Worm (Caenorhabditis elegans) whole organism, young adult: ENCODE results near the gene inf-1.

ENCODE experiments used
- B0035.1 ChIP-seq: sonication (generic microtip); optimal IDR thresholded peaks from 2 replicates; lab custom pipeline; 2016; ENCODE audit warnings: missing genetic modification characterization, mild to moderate bottlenecking, missing compliant biosample characterization, missing genotype, missing genetic modification reagents
- F23B12.7 ChIP-seq: sonication (generic microtip); optimal IDR thresholded peaks from 2 replicates; lab custom pipeline; 2017; ENCODE audit warnings: missing genetic modification characterization, mild to moderate bottlenecking, missing compliant biosample characterization, antibody characterized with exemption, moderate library complexity; ENCODE audit not compliant: insufficient read depth
- K11D2.4 ChIP-seq: fragments of 200-800 bp; sonication (Bioruptor generic); IDR thresholded peaks from 2 replicates; pipeline ENCODE4 v1.3.6; 2022; ENCODE audit warnings: missing genetic modification reagents, missing genetic modification characterization, missing compliant biosample characterization
- T07F8.4 ChIP-seq: sonication (generic microtip); optimal IDR thresholded peaks from 2 replicates; lab custom pipeline; 2016; ENCODE audit warnings: mild to moderate bottlenecking, missing genetic modification characterization, moderate library complexity, missing compliant biosample characterization
- Y53G8AR.9 ChIP-seq: fragments of 200-800 bp; sonication (Bioruptor generic); conservative IDR thresholded peaks from 2 replicates; pipeline ENCODE4 v1.3.6; 2022; ENCODE audit warnings: missing genetic modification reagents, missing genetic modification characterization, missing compliant biosample characterization
- ZK185.1 ChIP-seq: sonication (generic microtip); optimal IDR thresholded peaks from 2 replicates; lab custom pipeline; 2016; ENCODE audit warnings: mild to moderate bottlenecking, missing genetic modification characterization, missing compliant biosample characterization; ENCODE audit not compliant: poor library complexity, severe bottlenecking
- ama-1 ChIP-seq, 3 experiments: fragments of 150-350 bp in 1 of 3; sonication (generic microtip) in 2 of 3; optimal IDR thresholded peaks; 2 replicates each; lab custom pipeline; 2014 to 2018; ENCODE audit warnings: missing biosample characterization in 2 of 3, missing genetic modification characterization in 2 of 3, missing genetic modification reagents in 2 of 3
- attf-3 ChIP-seq: fragments of 200-800 bp; sonication (Bioruptor generic); conservative IDR thresholded peaks from 2 replicates; pipeline ENCODE4 v1.3.6; 2022; ENCODE audit warnings: missing genetic modification reagents, missing genetic modification characterization, missing compliant biosample characterization
- attf-5 ChIP-seq: fragments of 200-800 bp; sonication (Bioruptor generic); optimal IDR thresholded peaks from 2 replicates; lab custom pipeline; 2018; ENCODE audit warnings: mild to moderate bottlenecking, missing genetic modification characterization, missing compliant biosample characterization
- attf-6 ChIP-seq: fragments of 200-800 bp; sonication (Bioruptor generic); IDR thresholded peaks from 2 replicates; pipeline ENCODE4 v1.3.6; 2022; ENCODE audit warnings: missing genetic modification reagents, missing genetic modification characterization, missing compliant biosample characterization
- bed-1 ChIP-seq: fragments of 200-800 bp; sonication (Bioruptor generic); IDR thresholded peaks from 2 replicates; pipeline ENCODE4 v1.3.6; 2022; ENCODE audit warnings: missing genetic modification reagents, missing genetic modification characterization, missing compliant biosample characterization
- cebp-1 ChIP-seq, 2 experiments: fragments of 200-800 bp in 1 of 2; sonication (Bioruptor generic) in 1 of 2; sonication (generic microtip) in 1 of 2; IDR thresholded peaks in 1 of 2; optimal IDR thresholded peaks in 1 of 2; 2 replicates each; pipeline versions ENCODE4 v1.3.6 to Lab custom; 2017 to 2022; ENCODE audit warnings: missing compliant biosample characterization in 2 of 2, missing genetic modification characterization in 2 of 2, mild to moderate bottlenecking in 1 of 2, missing genetic modification reagents in 1 of 2, moderate library complexity in 1 of 2
- cebp-2 ChIP-seq: fragments of 200-800 bp; sonication (Bioruptor generic); IDR thresholded peaks from 2 replicates; pipeline ENCODE4 v1.3.6; 2022; ENCODE audit warnings: missing genetic modification characterization, missing compliant biosample characterization
- ceh-58 ChIP-seq: fragments of 200-800 bp; sonication (Bioruptor generic); IDR thresholded peaks from 2 replicates; pipeline ENCODE4 v1.3.6; 2022; ENCODE audit warnings: missing genetic modification characterization, missing compliant biosample characterization
- ceh-79 ChIP-seq: sonication (generic microtip); optimal IDR thresholded peaks from 2 replicates; lab custom pipeline; 2017; ENCODE audit warnings: mild to moderate bottlenecking, missing genetic modification characterization, missing compliant biosample characterization
- die-1 ChIP-seq: sonication (generic microtip); optimal IDR thresholded peaks from 2 replicates; lab custom pipeline; 2016; ENCODE audit warnings: missing genotype, mild to moderate bottlenecking, missing genetic modification characterization, missing compliant biosample characterization
- efl-1 ChIP-seq: fragments of 150-350 bp; optimal IDR thresholded peaks from 2 replicates; lab custom pipeline; 2014; ENCODE audit warnings: missing biosample characterization, missing genetic modification reagents, missing genetic modification characterization
- egl-18 ChIP-seq: fragments of 200-800 bp; sonication (Bioruptor generic); IDR thresholded peaks from 2 replicates; pipeline ENCODE4 v1.3.6; 2022; ENCODE audit warnings: missing genetic modification reagents, missing genetic modification characterization, missing compliant biosample characterization
- ekl-4 ChIP-seq: fragments of 200-800 bp; sonication (Bioruptor generic); IDR thresholded peaks from 2 replicates; pipeline ENCODE4 v1.3.6; 2022; ENCODE audit warnings: missing genetic modification reagents, missing genetic modification characterization, missing compliant biosample characterization
- hmg-1.2 ChIP-seq: fragments of 200-800 bp; sonication (Bioruptor generic); IDR thresholded peaks from 2 replicates; pipeline ENCODE4 v1.3.6; 2022; ENCODE audit warnings: missing genetic modification reagents, missing genetic modification characterization, missing compliant biosample characterization
- hmg-20 ChIP-seq: fragments of 200-800 bp; sonication (Bioruptor generic); IDR thresholded peaks from 2 replicates; pipeline ENCODE4 v1.3.6; 2022; ENCODE audit warnings: missing genetic modification reagents, missing genetic modification characterization, missing compliant biosample characterization
- lin-40 ChIP-seq: sonication (generic microtip); optimal IDR thresholded peaks from 2 replicates; lab custom pipeline; 2016; ENCODE audit warnings: missing genetic modification characterization, mild to moderate bottlenecking, missing compliant biosample characterization, missing genotype, missing genetic modification reagents
- mes-4 ChIP-seq: sonication (generic microtip); optimal IDR thresholded peaks from 2 replicates; lab custom pipeline; 2016; ENCODE audit warnings: missing genotype, missing genetic modification characterization, missing compliant biosample characterization
- mxl-1 ChIP-seq: sonication (generic microtip); optimal IDR thresholded peaks from 2 replicates; lab custom pipeline; 2016; ENCODE audit warnings: missing genetic modification characterization, missing compliant biosample characterization
- nhr-80 ChIP-seq: sonication (generic microtip); optimal IDR thresholded peaks from 2 replicates; lab custom pipeline; 2016; ENCODE audit warnings: missing genetic modification characterization, missing compliant biosample characterization
- repo-1 ChIP-seq: sonication (generic microtip); optimal IDR thresholded peaks from 2 replicates; lab custom pipeline; 2017; ENCODE audit warnings: mild to moderate bottlenecking, missing genetic modification characterization, missing compliant biosample characterization
- sdz-38 ChIP-seq: sonication (generic microtip); optimal IDR thresholded peaks from 2 replicates; lab custom pipeline; 2016; ENCODE audit warnings: missing genotype, missing genetic modification characterization, missing compliant biosample characterization
- sea-2 ChIP-seq: fragments of 200-800 bp; sonication (Bioruptor generic); IDR thresholded peaks from 2 replicates; pipeline ENCODE4 v1.3.6; 2022; ENCODE audit warnings: missing genetic modification characterization, missing compliant biosample characterization
- snpc-1.3 ChIP-seq: sonication (generic microtip); optimal IDR thresholded peaks from 2 replicates; lab custom pipeline; 2017; ENCODE audit warnings: missing genetic modification characterization, mild to moderate bottlenecking, missing compliant biosample characterization, antibody characterized with exemption, moderate library complexity, missing genotype, missing genetic modification reagents; ENCODE audit not compliant: insufficient read depth
- somi-1 ChIP-seq: fragments of 200-800 bp; sonication (Bioruptor generic); optimal IDR thresholded peaks from 2 replicates; lab custom pipeline; 2018; ENCODE audit warnings: mild to moderate bottlenecking, missing genetic modification characterization, missing compliant biosample characterization
- tbp1 ChIP-seq: fragments of 200-800 bp; sonication (Bioruptor generic); optimal IDR thresholded peaks from 2 replicates; lab custom pipeline; 2018; ENCODE audit warnings: mild to moderate bottlenecking, missing genetic modification characterization, missing compliant biosample characterization
- unc-130 ChIP-seq: sonication (generic microtip); optimal IDR thresholded peaks from 2 replicates; lab custom pipeline; 2016; ENCODE audit warnings: missing genetic modification reagents, missing genetic modification characterization, missing compliant biosample characterization
- unc-62 ChIP-seq: fragments of 150-350 bp; optimal IDR thresholded peaks from 2 replicates; lab custom pipeline; 2014; ENCODE audit warnings: missing biosample characterization, missing genetic modification reagents, missing genetic modification characterization
- xnd-1 ChIP-seq: sonication (generic microtip); optimal IDR thresholded peaks from 2 replicates; lab custom pipeline; 2016; ENCODE audit warnings: missing genotype, missing genetic modification reagents, missing genetic modification characterization, missing compliant biosample characterization
- zim-3 ChIP-seq: sonication (generic microtip); optimal IDR thresholded peaks from 2 replicates; lab custom pipeline; 2017; ENCODE audit warnings: mild to moderate bottlenecking, missing genetic modification characterization, moderate library complexity, missing compliant biosample characterization
- ztf-22 ChIP-seq: fragments of 200-800 bp; sonication (Bioruptor generic); optimal IDR thresholded peaks from 2 replicates; lab custom pipeline; 2018; ENCODE audit warnings: mild to moderate bottlenecking, missing genetic modification characterization, moderate library complexity, missing compliant biosample characterization
- ztf-26 ChIP-seq: sonication (generic microtip); optimal IDR thresholded peaks from 2 replicates; lab custom pipeline; 2017; ENCODE audit warnings: missing genetic modification characterization, missing compliant biosample characterization
- ztf-6 ChIP-seq: fragments of 200-800 bp; sonication (Bioruptor generic); IDR thresholded peaks from 2 replicates; pipeline ENCODE4 v1.3.6; 2022; ENCODE audit warnings: missing genetic modification reagents, missing genetic modification characterization, missing compliant biosample characterization

The inf-1 gene

DNA sequence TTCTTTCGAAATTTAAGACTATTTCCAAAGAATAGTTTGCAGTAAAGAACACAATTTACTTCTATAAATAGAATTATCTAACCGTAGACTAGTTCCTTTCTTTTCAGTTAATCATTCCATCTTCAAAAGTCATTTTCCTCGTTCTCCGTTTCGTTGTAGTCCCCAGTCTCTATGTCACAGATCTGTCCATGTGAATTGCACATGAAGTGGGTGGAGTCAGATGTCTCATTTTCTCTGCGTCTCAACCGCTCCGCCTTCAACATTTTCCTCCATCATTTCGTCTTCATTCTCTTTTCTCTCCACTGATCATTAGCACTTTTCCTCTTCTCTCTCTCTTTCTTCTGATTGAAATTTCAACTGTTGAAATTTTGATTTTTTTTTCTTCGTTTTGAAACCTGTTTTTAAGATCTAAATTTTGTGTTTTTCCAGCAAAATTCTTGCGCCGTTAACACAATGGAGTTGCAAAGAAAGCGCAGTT is 32.3 kb upstream of the inf-1 start, which contains the start of gene T07E3.4 (continued):
- TF ChIP-seq nhr-80 (tag; lab: Kevin White, UChicago) (peak; percentile 35), die-1 (tag; lab: Kevin White, UChicago) (peak; percentile 0)

DNA sequence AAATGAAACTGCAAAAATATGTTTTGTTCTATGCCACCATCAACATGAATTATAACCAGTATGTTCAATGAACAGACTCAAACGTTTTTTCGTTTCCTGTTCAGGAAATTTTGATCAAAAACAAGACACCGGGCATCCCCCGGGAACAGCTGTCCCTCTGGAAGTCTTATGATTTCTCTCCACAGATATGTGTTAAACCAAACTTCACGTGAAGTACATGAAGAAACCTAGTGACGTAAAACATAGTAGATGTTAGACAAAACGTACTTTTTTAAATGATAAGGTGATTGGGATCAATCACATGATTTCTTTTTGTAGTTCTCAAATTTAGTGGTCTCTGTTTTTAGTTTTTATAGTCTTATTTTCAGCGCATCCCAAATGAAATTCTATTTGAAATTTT is 31.4 kb upstream of the inf-1 start:
- TF ChIP-seq ztf-26 (tag; lab: Kevin White, UChicago) (peak; percentile 43), Y53G8AR.9 (GFP tag; lab: Robert Waterston, UW) (0 out of 2 replicates have a peak, but pooled peaks have one; percentile 8), ama-1 (optimal IDR thresholded peaks at IDR 0.05; lab: Kevin White, UChicago) (no peak), ama-1 (GFP tag; optimal IDR thresholded peaks at IDR 0.05; lab: Kevin White, UChicago) (no peak), K11D2.4 (peak; percentile 33; the same call in 1 of the 2 replicates), cebp-1 (GFP tag; IDR thresholded peaks at IDR 0.05; lab: Robert Waterston, UW) (no peak), cebp-1 (tag; optimal IDR thresholded peaks at IDR 0.05; lab: Kevin White, UChicago) (peak; percentile 15), somi-1 (GFP tag; lab: Kevin White, UChicago) (peak; percentile 60), lin-40 (peak; percentile 13), tbp1 (GFP tag; lab: Kevin White, UChicago) (peak; percentile 7), ceh-58 (GFP tag; lab: Robert Waterston, UW) (no peak)

DNA sequence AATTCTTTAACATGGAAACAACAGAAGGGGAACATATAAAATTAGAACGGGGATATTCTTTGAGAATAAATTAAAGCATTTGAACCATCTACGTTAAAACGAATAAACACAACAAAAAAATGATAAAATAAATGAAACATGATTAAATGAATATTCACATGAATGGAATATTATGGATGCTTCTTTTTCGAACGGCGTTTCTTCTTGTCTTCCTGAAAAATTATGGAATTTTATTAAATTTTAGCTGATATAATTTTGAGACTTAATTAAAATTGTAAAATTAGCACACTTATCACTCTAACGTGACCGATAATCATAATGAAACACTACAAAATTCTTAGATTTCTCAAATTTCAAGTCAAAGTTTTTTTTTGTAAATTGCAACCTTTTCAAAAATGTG is 29.3 kb upstream of the inf-1 start:
- TF ChIP-seq repo-1 (tag; lab: Kevin White, UChicago) (peak; percentile 36), cebp-1 (GFP tag; IDR thresholded peaks at IDR 0.05; lab: Robert Waterston, UW) (no peak), cebp-1 (tag; optimal IDR thresholded peaks at IDR 0.05; lab: Kevin White, UChicago) (no peak)
- TF ChIP-seq, all 124 proteins: peak for 1

DNA sequence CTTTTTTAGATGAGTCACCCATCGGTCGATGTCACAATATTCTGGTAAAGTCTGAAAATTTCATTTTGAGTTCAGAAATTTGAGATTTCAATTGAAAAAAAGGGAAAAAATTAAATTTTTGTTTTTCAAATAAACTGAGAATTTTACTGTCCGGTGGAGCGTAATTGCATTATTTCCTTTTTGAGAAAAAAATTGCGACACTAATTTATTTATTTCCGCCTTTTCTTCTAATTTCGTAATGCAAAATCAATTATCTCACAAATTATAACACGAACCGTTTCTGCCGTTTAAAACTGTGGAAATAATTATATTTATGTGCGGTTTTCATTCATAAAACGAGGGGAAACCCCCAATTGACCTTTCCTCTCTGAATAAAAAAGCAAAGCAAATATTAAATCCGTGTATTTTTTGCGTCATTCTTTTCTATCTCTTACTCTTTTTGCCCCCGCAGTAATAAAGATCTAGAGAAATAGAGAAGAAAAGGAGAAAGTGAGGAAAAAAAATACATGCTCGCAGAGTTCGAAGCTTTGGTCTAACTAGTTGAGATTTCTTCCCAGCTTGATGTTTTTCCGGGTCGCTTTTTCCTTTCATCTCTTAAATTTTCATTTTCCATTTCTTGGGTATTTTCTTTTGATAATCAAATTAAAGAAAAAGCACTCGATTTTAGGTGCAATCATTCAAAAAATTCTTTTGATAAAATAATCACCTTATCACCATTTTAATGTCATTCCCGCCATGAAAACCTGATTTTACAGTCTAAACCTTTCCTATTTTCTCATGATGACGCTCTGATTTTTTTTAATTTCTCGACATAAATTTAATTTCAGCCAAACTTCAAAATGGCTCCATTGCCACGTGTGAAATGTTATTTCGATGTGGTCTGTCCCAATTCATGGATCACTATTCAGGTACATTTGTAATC is 26.6 kb upstream of the inf-1 start, which contains the start of the genes brc-2 and T07E3.3:
Gene brc-2 (minus strand): TSS at position 51 of the 922 bp plus-strand sequence.
Gene T07E3.3 (plus strand): TSS at position 822 of the 922 bp plus-strand sequence.
- no peak for TF ChIP-seq unc-130
- TF ChIP-seq attf-3 (GFP tag; lab: Robert Waterston, UW), result no peak
- TF ChIP-seq efl-1 (GFP tag; lab: Kevin White, UChicago), result no peak
- TF ChIP-seq cebp-2 (GFP tag; lab: Robert Waterston, UW), result no peak
- no peak for TF ChIP-seq snpc-1.3 (tag; lab: Kevin White, UChicago)
- no peak for TF ChIP-seq sea-2 (GFP tag; lab: Robert Waterston, UW)
- no peak for TF ChIP-seq egl-18 (GFP tag; lab: Robert Waterston, UW)
- no peak for TF ChIP-seq unc-62 (GFP tag; lab: Kevin White, UChicago)
- no peak for TF ChIP-seq hmg-1.2 (GFP tag; lab: Robert Waterston, UW)
- no peak for TF ChIP-seq ztf-6 (GFP tag; lab: Robert Waterston, UW)
- TF ChIP-seq cebp-1 (GFP tag; IDR thresholded peaks at IDR 0.05; lab: Robert Waterston, UW), result no peak
- TF ChIP-seq cebp-1 (tag; optimal IDR thresholded peaks at IDR 0.05; lab: Kevin White, UChicago), result peak; percentile 40
- no peak for TF ChIP-seq sdz-38 (tag; lab: Kevin White, UChicago)
- no peak for TF ChIP-seq bed-1
- TF ChIP-seq mes-4 (tag; lab: Kevin White, UChicago), result no peak
- TF ChIP-seq nhr-80 (tag; lab: Kevin White, UChicago), result peak; percentile 51
- TF ChIP-seq, all 124 proteins: peak for 2

DNA sequence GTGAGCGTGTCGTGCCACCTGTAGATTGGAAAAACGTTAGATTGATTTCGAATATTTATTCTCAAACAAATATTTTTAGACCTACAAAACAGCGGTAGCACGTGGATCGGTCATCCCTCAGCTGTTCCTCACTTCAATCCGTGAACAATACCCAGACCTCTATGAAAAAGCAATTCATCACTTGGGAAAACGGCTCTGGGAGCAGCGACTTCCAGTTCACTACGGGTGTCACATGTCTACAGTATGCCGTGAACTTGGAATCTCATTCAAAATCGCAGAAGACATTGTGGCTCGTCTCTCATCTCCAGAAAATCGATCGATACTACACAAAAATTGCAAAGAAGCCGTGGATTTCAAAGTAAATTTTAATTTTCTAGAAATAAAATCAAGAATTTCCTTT is 25.5 kb upstream of the inf-1 start:
- TF ChIP-seq ceh-79 (tag; lab: Kevin White, UChicago) (no peak), xnd-1 (no peak), T07F8.4 (no peak), F23B12.7 (tag; lab: Kevin White, UChicago) (no peak), attf-6 (GFP tag; lab: Robert Waterston, UW) (no peak), B0035.1 (no peak), zim-3 (tag; lab: Kevin White, UChicago) (no peak), ztf-22 (GFP tag; lab: Kevin White, UChicago) (no peak), ekl-4 (GFP tag; lab: Robert Waterston, UW) (no peak), egl-18 (GFP tag; lab: Robert Waterston, UW) (no peak), hmg-20 (GFP tag; lab: Robert Waterston, UW) (no peak), attf-5 (GFP tag; lab: Kevin White, UChicago) (no peak), ZK185.1 (no peak), mxl-1 (no peak)
